Worm (Caenorhabditis elegans): ENCODE results near the gene irld-48.

irld-48 gene

DNA sequence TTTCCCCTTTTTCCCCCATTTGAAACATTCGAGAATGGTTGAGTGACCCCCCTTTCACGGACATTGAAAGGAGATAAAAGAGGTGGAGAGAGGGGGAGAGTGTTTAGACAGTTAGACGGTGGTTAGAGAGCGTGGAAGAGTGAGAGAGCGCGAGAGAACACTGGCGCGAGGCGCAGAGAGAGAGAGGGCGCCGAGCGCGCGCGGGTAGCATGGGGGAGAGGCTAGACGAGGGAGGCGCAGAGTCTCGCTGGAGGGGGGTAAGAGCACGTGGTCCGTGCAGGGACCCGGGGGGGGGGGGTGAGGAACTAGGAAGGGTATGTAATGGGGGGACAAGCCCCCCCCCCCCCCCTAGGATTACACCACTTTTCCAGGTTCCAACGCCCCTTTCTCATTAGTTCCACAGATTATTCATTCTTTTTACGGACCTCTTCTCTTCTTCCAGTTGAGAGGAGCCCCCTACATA, 18.1 kb downstream of the irld-48 start (continued):
- TF ChIP-seq nhr-80 (tag; optimal IDR thresholded peaks at IDR 0.05), result peak; percentile 23
- no peak for TF ChIP-seq unc-62 (GFP tag; optimal IDR thresholded peaks at IDR 0.05)
- no peak for TF ChIP-seq nhr-90 (tag; optimal IDR thresholded peaks at IDR 0.05)
- TF ChIP-seq ztf-28 (GFP tag; IDR thresholded peaks at IDR 0.05), result no peak
- no peak for TF ChIP-seq efl-1 (GFP tag; optimal IDR thresholded peaks at IDR 0.05)
- TF ChIP-seq snpc-1.3 (tag; optimal IDR thresholded peaks at IDR 0.05; ENCODE audit: insufficient read depth), result no peak
- TF ChIP-seq ztf-25 (GFP tag; IDR thresholded peaks at IDR 0.05), result no peak
- TF ChIP-seq B0035.1 (tag; optimal IDR thresholded peaks at IDR 0.05), result no peak
- TF ChIP-seq zim-3 (tag; optimal IDR thresholded peaks at IDR 0.05), result peak; percentile 54
- TF ChIP-seq die-1 (tag; optimal IDR thresholded peaks at IDR 0.05), result no peak
- TF ChIP-seq F37B4.10 (GFP tag; IDR thresholded peaks at IDR 0.05), result 0 out of 2 replicates have a peak, but pooled peaks have one; percentile 27
- TF ChIP-seq Y79H2A.3 (GFP tag; conservative IDR thresholded peaks at IDR 0.05), result no peak
- TF ChIP-seq gei-17 (GFP tag; optimal IDR thresholded peaks at IDR 0.05), result peak; percentile 85
- TF ChIP-seq sdz-38 (tag; optimal IDR thresholded peaks at IDR 0.05), result no peak
- no peak for TF ChIP-seq nfya-2 (GFP tag; IDR thresholded peaks at IDR 0.05)
- peak; percentile 81 for TF ChIP-seq F52B5.7 (tag; optimal IDR thresholded peaks at IDR 0.05)
- TF ChIP-seq egl-18 (GFP tag; IDR thresholded peaks at IDR 0.05), result peak; percentile 91
- TF ChIP-seq F23B12.7 (tag; optimal IDR thresholded peaks at IDR 0.05; ENCODE audit: insufficient read depth), result no peak
- TF ChIP-seq mes-4 (tag; optimal IDR thresholded peaks at IDR 0.05), result no peak
- no peak for TF ChIP-seq ccch-3 (GFP tag; optimal IDR thresholded peaks at IDR 0.05)
- TF ChIP-seq K11D2.4 (GFP tag; IDR thresholded peaks at IDR 0.05), result peak; percentile 97
- TF ChIP-seq unc-130 (GFP tag; optimal IDR thresholded peaks at IDR 0.05), result no peak
- peak; percentile 100 for TF ChIP-seq egrh-3 (GFP tag; IDR thresholded peaks at IDR 0.05)
- TF ChIP-seq attf-5 (GFP tag; optimal IDR thresholded peaks at IDR 0.05), result peak; percentile 74
- peak; percentile 92 for TF ChIP-seq lin-40 (tag; optimal IDR thresholded peaks at IDR 0.05)
- TF ChIP-seq hmg-20 (GFP tag; IDR thresholded peaks at IDR 0.05), result peak; percentile 54; the same call in 1 of the 2 replicates
- peak; percentile 95 for TF ChIP-seq mcd-1 (GFP tag; IDR thresholded peaks at IDR 0.05)
- TF ChIP-seq Y95B8A.8 (GFP tag; IDR thresholded peaks at IDR 0.05), result peak; percentile 85
- TF ChIP-seq nhr-120 (GFP tag; IDR thresholded peaks at IDR 0.05), result 0 out of 2 replicates have a peak, but pooled peaks have one; percentile 87
- no peak for TF ChIP-seq tbx-9 (tag; optimal IDR thresholded peaks at IDR 0.05; ENCODE audit: borderline replicate concordance)
- peak; percentile 88 for TF ChIP-seq ztf-3 (GFP tag; optimal IDR thresholded peaks at IDR 0.05)
- peak; percentile 83; the same call in 1 of the 2 replicates for TF ChIP-seq madf-3 (GFP tag; IDR thresholded peaks at IDR 0.05)
- no peak for TF ChIP-seq ceh-91 (GFP tag; IDR thresholded peaks at IDR 0.05)
- peak; percentile 83 for TF ChIP-seq hsf-1 (GFP tag; IDR thresholded peaks at IDR 0.05)
- TF ChIP-seq snpc-4 (GFP tag; optimal IDR thresholded peaks at IDR 0.05), result no peak
- peak in 2 of 4 experiments; percentile 22 to 54 for TF ChIP-seq snpc-4 (tag; optimal IDR thresholded peaks at IDR 0.05)
- TF ChIP-seq attf-6 (GFP tag; IDR thresholded peaks at IDR 0.05), result peak; percentile 49; the same call in 1 of the 2 replicates
- peak; percentile 96 for TF ChIP-seq somi-1 (GFP tag; optimal IDR thresholded peaks at IDR 0.05)
- no peak for TF ChIP-seq T07F8.4 (tag; optimal IDR thresholded peaks at IDR 0.05)
- 0 out of 2 replicates have a peak, but pooled peaks have one; percentile 16 for TF ChIP-seq aptf-3 (GFP tag; IDR thresholded peaks at IDR 0.05)
- TF ChIP-seq F33H1.4 (GFP tag; IDR thresholded peaks at IDR 0.05), result no peak; the same call in 1 of the 2 replicates
- peak; percentile 92 for TF ChIP-seq let-526 (GFP tag; IDR thresholded peaks at IDR 0.05)
